Worm (Caenorhabditis elegans) whole organism, L2 larva: ENCODE results near the gene sptl-1.
A peak's percentile ranks its signal among the peaks of the same experiment; 100 is the strongest.

ENCODE experiments used
- C34F6.9 ChIP-seq: fragments of 150-350 bp; optimal IDR thresholded peaks from 2 replicates; lab custom pipeline; 2014; ENCODE audit warnings: missing biosample characterization, missing genetic modification characterization
- F13H6.1 ChIP-seq: sonication (generic microtip); optimal IDR thresholded peaks from 2 replicates; lab custom pipeline; 2016; ENCODE audit warnings: missing genetic modification characterization, missing compliant biosample characterization
- Y55F3AM.14 ChIP-seq: fragments of 200-800 bp; sonication (Bioruptor generic); optimal IDR thresholded peaks from 2 replicates; lab custom pipeline; 2018; ENCODE audit warnings: mild to moderate bottlenecking, missing genetic modification characterization, missing compliant biosample characterization
- ZK546.5 ChIP-seq: sonication (generic microtip); optimal IDR thresholded peaks from 2 replicates; lab custom pipeline; 2017; ENCODE audit warnings: missing biosample characterization, missing genetic modification characterization
- alr-1 ChIP-seq: fragments of 150-350 bp; optimal IDR thresholded peaks from 2 replicates; lab custom pipeline; 2014; ENCODE audit warnings: missing biosample characterization, missing genetic modification characterization
- aly-2 ChIP-seq: fragments of 150-350 bp; optimal IDR thresholded peaks from 2 replicates; lab custom pipeline; 2014; ENCODE audit warnings: missing biosample characterization, missing genetic modification characterization
- ama-1 ChIP-seq: fragments of 150-350 bp; optimal IDR thresholded peaks from 2 replicates; lab custom pipeline; 2018; ENCODE audit warnings: inconsistent platforms
- blmp-1 ChIP-seq: sonication (generic microtip); optimal IDR thresholded peaks from 2 replicates; lab custom pipeline; 2017; ENCODE audit warnings: missing genetic modification characterization, mild to moderate bottlenecking, missing compliant biosample characterization, antibody characterized with exemption, moderate library complexity; ENCODE audit not compliant: insufficient read depth
- ceh-16 ChIP-seq: fragments of 150-350 bp; optimal IDR thresholded peaks from 2 replicates; lab custom pipeline; 2014; ENCODE audit warnings: missing biosample characterization, missing genetic modification characterization
- crh-2 ChIP-seq: sonication (generic microtip); optimal IDR thresholded peaks from 2 replicates; lab custom pipeline; 2017; ENCODE audit warnings: missing biosample characterization, missing genetic modification characterization
- egl-27 ChIP-seq: sonication (generic microtip); optimal IDR thresholded peaks from 3 replicates; lab custom pipeline; 2017; ENCODE audit warnings: missing biosample characterization, missing genetic modification reagents, missing genetic modification characterization
- elt-3 ChIP-seq: sonication (generic microtip); optimal IDR thresholded peaks from 2 replicates; lab custom pipeline; 2017; ENCODE audit warnings: missing biosample characterization, missing genetic modification characterization
- fos-1 ChIP-seq: fragments of 150-350 bp; optimal IDR thresholded peaks from 2 replicates; lab custom pipeline; 2014; ENCODE audit warnings: missing biosample characterization, missing genetic modification characterization
- gmeb-1 ChIP-seq: fragments of 150-350 bp; optimal IDR thresholded peaks from 2 replicates; lab custom pipeline; 2014; ENCODE audit warnings: missing biosample characterization, missing genetic modification characterization
- lin-11 ChIP-seq: fragments of 150-350 bp; sonication (generic microtip); optimal IDR thresholded peaks from 2 replicates; lab custom pipeline; 2014; ENCODE audit warnings: missing biosample characterization, missing genetic modification characterization, inconsistent platforms, mixed read lengths
- lin-13 ChIP-seq: fragments of 150-350 bp; optimal IDR thresholded peaks from 2 replicates; lab custom pipeline; 2014; ENCODE audit warnings: missing biosample characterization, missing genetic modification reagents, missing genetic modification characterization
- lsy-2 ChIP-seq, 2 experiments: fragments of 150-350 bp in 1 of 2; sonication (generic microtip) in 1 of 2; optimal IDR thresholded peaks; 2 replicates each; lab custom pipeline; 2014 to 2017; ENCODE audit warnings: missing biosample characterization in 2 of 2, missing genetic modification characterization in 2 of 2
- mab-5 ChIP-seq: fragments of 150-350 bp; optimal IDR thresholded peaks from 2 replicates; lab custom pipeline; 2014; ENCODE audit warnings: missing biosample characterization, missing genetic modification characterization
- mbf-1 ChIP-seq: sonication (generic microtip); optimal IDR thresholded peaks from 2 replicates; lab custom pipeline; 2017; ENCODE audit warnings: missing biosample characterization, missing genetic modification characterization
- mdl-1 ChIP-seq, 2 experiments: fragments of 150-350 bp in 1 of 2; sonication (generic microtip) in 1 of 2; optimal IDR thresholded peaks; 2 replicates each; lab custom pipeline; 2017; ENCODE audit warnings: missing biosample characterization in 2 of 2, missing genetic modification characterization in 2 of 2
- nhr-11 ChIP-seq: fragments of 150-350 bp; optimal IDR thresholded peaks from 2 replicates; lab custom pipeline; 2014; ENCODE audit warnings: missing biosample characterization, missing genetic modification characterization
- nhr-12 ChIP-seq: fragments of 150-350 bp; optimal IDR thresholded peaks from 2 replicates; lab custom pipeline; 2014; ENCODE audit warnings: missing biosample characterization, missing genetic modification characterization
- nhr-129 ChIP-seq: fragments of 150-350 bp; optimal IDR thresholded peaks from 2 replicates; lab custom pipeline; 2014; ENCODE audit warnings: missing biosample characterization, missing genetic modification characterization
- nhr-21 ChIP-seq: fragments of 150-350 bp; optimal IDR thresholded peaks from 2 replicates; lab custom pipeline; 2014; ENCODE audit warnings: missing biosample characterization, missing genetic modification characterization
- nhr-25 ChIP-seq: fragments of 150-350 bp; sonication (generic microtip); optimal IDR thresholded peaks from 3 replicates; lab custom pipeline; 2014; ENCODE audit warnings: missing biosample characterization, missing genetic modification characterization
- nhr-6 ChIP-seq: fragments of 150-350 bp; optimal IDR thresholded peaks from 2 replicates; lab custom pipeline; 2014; ENCODE audit warnings: missing biosample characterization, missing genetic modification characterization
- nhr-77 ChIP-seq: fragments of 150-350 bp; optimal IDR thresholded peaks from 2 replicates; lab custom pipeline; 2014; ENCODE audit warnings: missing biosample characterization, missing genetic modification characterization
- peb-1 ChIP-seq: fragments of 150-350 bp; optimal IDR thresholded peaks from 2 replicates; lab custom pipeline; 2014; ENCODE audit warnings: missing biosample characterization, missing genetic modification characterization
- sem-4 ChIP-seq: fragments of 150-350 bp; optimal IDR thresholded peaks from 2 replicates; lab custom pipeline; 2014; ENCODE audit warnings: missing biosample characterization, missing genetic modification reagents, missing genetic modification characterization
- sma-3 ChIP-seq: sonication (generic microtip); optimal IDR thresholded peaks from 2 replicates; lab custom pipeline; 2016; ENCODE audit warnings: missing genetic modification reagents, missing genetic modification characterization, missing compliant biosample characterization
- sma-9 ChIP-seq, 2 experiments: fragments of 150-350 bp in 1 of 2; sonication (generic microtip) in 1 of 2; optimal IDR thresholded peaks; 2 replicates each; lab custom pipeline; 2014 to 2016; ENCODE audit warnings: missing genetic modification characterization in 2 of 2, mild to moderate bottlenecking in 1 of 2, missing biosample characterization in 1 of 2, missing compliant biosample characterization in 1 of 2, missing genetic modification reagents in 1 of 2, moderate library complexity in 1 of 2
- unc-39 ChIP-seq: fragments of 150-350 bp; optimal IDR thresholded peaks from 2 replicates; lab custom pipeline; 2014; ENCODE audit warnings: missing biosample characterization, missing genetic modification characterization
- unc-55 ChIP-seq: fragments of 150-350 bp; sonication (generic microtip); optimal IDR thresholded peaks from 3 replicates; lab custom pipeline; 2014; ENCODE audit warnings: missing biosample characterization, missing genetic modification reagents, missing genetic modification characterization
- unc-62 ChIP-seq: fragments of 150-350 bp; optimal IDR thresholded peaks from 2 replicates; lab custom pipeline; 2014; ENCODE audit warnings: missing biosample characterization, missing genetic modification reagents, missing genetic modification characterization
- zag-1 ChIP-seq: fragments of 150-350 bp; optimal IDR thresholded peaks from 2 replicates; lab custom pipeline; 2014; ENCODE audit warnings: missing biosample characterization, missing genetic modification characterization
- ztf-1 ChIP-seq: fragments of 200-800 bp; sonication (Bioruptor generic); conservative IDR thresholded peaks from 2 replicates; pipeline ENCODE4 v1.3.6; 2022; ENCODE audit warnings: missing genetic modification characterization, missing compliant biosample characterization
- ztf-4 ChIP-seq: fragments of 150-350 bp; optimal IDR thresholded peaks from 2 replicates; lab custom pipeline; 2014; ENCODE audit warnings: missing biosample characterization, missing genetic modification characterization

sptl-1 gene

ce11 chrII:18787-19186 is 32.7 kb upstream of the sptl-1 start:
- TF ChIP-seq sma-3 (peak; percentile 30), ztf-1 (GFP tag; lab: Robert Waterston, UW) (no peak), zag-1 (tag; lab: Kevin White, UChicago) (peak; percentile 41), unc-55 (GFP tag; lab: Kevin White, UChicago) (peak; percentile 82), alr-1 (tag; lab: Kevin White, UChicago) (no peak), ceh-16 (no peak), gmeb-1 (no peak), nhr-129 (tag; lab: Kevin White, UChicago) (peak; percentile 86), crh-2 (tag; lab: Kevin White, UChicago) (peak; percentile 93), peb-1 (no peak), nhr-21 (peak; percentile 70), lin-13 (GFP tag; lab: Kevin White, UChicago) (peak; percentile 69), lin-11 (tag; lab: Kevin White, UChicago) (peak; percentile 32), C34F6.9 (peak; percentile 85), ztf-4 (tag; lab: Kevin White, UChicago) (no peak), elt-3 (tag; lab: Kevin White, UChicago) (no peak), fos-1 (tag; lab: Kevin White, UChicago) (peak; percentile 74), mdl-1 (tag; optimal IDR thresholded peaks at IDR 0.05; lab: Kevin White, UChicago) (peak; percentile 40 to 83), nhr-77 (tag; lab: Kevin White, UChicago) (no peak), egl-27 (tag; lab: Kevin White, UChicago) (peak; percentile 57), nhr-6 (tag; lab: Kevin White, UChicago) (peak; percentile 98), sma-9 (GFP tag; optimal IDR thresholded peaks at IDR 0.05; lab: Kevin White, UChicago) (peak; percentile 59), sma-9 (tag; optimal IDR thresholded peaks at IDR 0.05; lab: Kevin White, UChicago) (no peak), nhr-25 (tag; lab: Kevin White, UChicago) (peak; percentile 82), sem-4 (peak; percentile 42), F13H6.1 (tag; lab: Kevin White, UChicago) (peak; percentile 79), nhr-12 (tag; lab: Kevin White, UChicago) (no peak), blmp-1 (no peak), unc-62 (GFP tag; lab: Kevin White, UChicago) (no peak), lsy-2 (tag; optimal IDR thresholded peaks at IDR 0.05; lab: Kevin White, UChicago) (peak; percentile 38 to 66), nhr-11 (tag; lab: Kevin White, UChicago) (no peak), Y55F3AM.14 (GFP tag; lab: Kevin White, UChicago) (no peak)

ce11 chrII:19238-19637 is 32.2 kb upstream of the sptl-1 start, which contains the start of gene gmeb-1:
gmeb-1 (plus strand) TSS chrII:19538.
- TF ChIP-seq ztf-1 (GFP tag; lab: Robert Waterston, UW) = no peak
- TF ChIP-seq, all 48 proteins: peak for 0

DNA sequence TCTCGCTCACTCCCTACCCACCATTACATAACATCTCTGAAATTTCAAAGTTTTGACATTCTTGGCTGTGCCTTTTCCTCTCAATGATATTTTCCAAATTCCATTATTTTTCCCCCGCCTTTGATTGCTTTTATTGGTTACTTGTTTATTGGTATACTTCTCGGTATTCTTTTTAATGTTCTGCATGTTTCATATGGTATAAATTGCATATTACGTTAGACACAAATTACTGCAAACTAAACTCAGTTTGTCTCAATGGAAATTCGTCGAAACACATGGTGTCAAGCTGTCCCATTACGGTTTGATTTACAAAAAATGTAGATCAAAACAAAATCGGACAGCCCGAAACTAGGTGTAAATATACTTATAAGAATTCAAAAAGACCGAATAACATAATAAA is 29.5 kb upstream of the sptl-1 start:
- TF ChIP-seq nhr-12 (tag; lab: Kevin White, UChicago) = no peak
- TF ChIP-seq mbf-1 (tag; lab: Kevin White, UChicago) = no peak
- TF ChIP-seq nhr-6 (tag; lab: Kevin White, UChicago) = peak; percentile 59
- no peak for TF ChIP-seq unc-39 (tag; lab: Kevin White, UChicago)

DNA sequence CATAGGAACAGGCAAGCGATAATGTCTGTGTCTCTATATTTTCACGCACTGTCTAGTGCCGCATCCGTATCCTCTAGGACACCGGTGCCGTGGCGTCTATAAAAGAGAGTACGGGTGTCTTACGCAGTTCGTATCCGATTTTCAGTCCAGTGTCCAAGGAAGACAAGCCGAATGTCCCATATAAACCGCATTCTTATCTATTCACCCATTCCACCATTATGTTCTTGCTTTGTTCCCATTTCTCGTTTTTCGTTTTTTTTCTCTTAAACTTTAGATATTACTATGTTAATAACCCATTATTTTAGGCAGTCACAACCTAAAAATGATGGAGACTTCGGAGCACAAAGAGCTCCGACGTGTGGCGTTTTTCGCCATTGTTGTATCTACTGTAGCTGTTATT is 28.4 kb upstream of the sptl-1 start, which contains the start of gene sqt-2:
Gene sqt-2 (plus strand): TSS at position 301 of the 400 bp plus-strand sequence.
- TF ChIP-seq nhr-77 (tag; lab: Kevin White, UChicago) (no peak), mab-5 (no peak), nhr-12 (tag; lab: Kevin White, UChicago) (no peak), lin-11 (tag; lab: Kevin White, UChicago) (no peak), aly-2 (tag; lab: Kevin White, UChicago) (no peak), nhr-21 (peak; percentile 25), sma-9 (GFP tag; optimal IDR thresholded peaks at IDR 0.05; lab: Kevin White, UChicago) (no peak), sma-9 (tag; optimal IDR thresholded peaks at IDR 0.05; lab: Kevin White, UChicago) (no peak), ama-1 (peak; percentile 13), sma-3 (no peak), C34F6.9 (no peak), alr-1 (tag; lab: Kevin White, UChicago) (no peak), ZK546.5 (tag; lab: Kevin White, UChicago) (no peak), nhr-6 (tag; lab: Kevin White, UChicago) (peak; percentile 37)
